Fruit fly (Drosophila melanogaster) whole organism, pupa: Measurements from ENCODE around the gene ND-24.

Experiments
- CG10348 ChIP-seq: fragments of 200-800 bp; sonication (Bioruptor generic); IDR thresholded peaks from 2 replicates; pipeline ENCODE4 v1.3.6; 2022; ENCODE audit warnings: missing biosample characterization, missing genetic modification characterization
- CG12605 ChIP-seq: fragments of 200-800 bp; sonication (Bioruptor generic); IDR thresholded peaks from 2 replicates; pipeline ENCODE4 v1.3.6; 2022; ENCODE audit warnings: missing biosample characterization, missing genetic modification characterization
- CG13204 ChIP-seq: fragments of 200-800 bp; sonication (Bioruptor generic); optimal IDR thresholded peaks from 2 replicates; lab custom pipeline; 2018; ENCODE audit warnings: missing biosample characterization, mild to moderate bottlenecking, missing genetic modification characterization, moderate library complexity
- CG14655 ChIP-seq: fragments of 200-800 bp; sonication (Bioruptor generic); optimal IDR thresholded peaks from 3 replicates; lab custom pipeline; 2017; ENCODE audit warnings: mild to moderate bottlenecking, missing biosample characterization, missing genetic modification reagents, missing genetic modification characterization
- CG15710 ChIP-seq: fragments of 200-800 bp; sonication (Bioruptor generic); optimal IDR thresholded peaks from 2 replicates; lab custom pipeline; 2018; ENCODE audit warnings: missing biosample characterization, mild to moderate bottlenecking, missing genetic modification characterization, moderate library complexity
- CG17806 ChIP-seq: fragments of 200-800 bp; sonication (Bioruptor generic); optimal IDR thresholded peaks from 2 replicates; lab custom pipeline; 2018; ENCODE audit warnings: missing biosample characterization, mild to moderate bottlenecking, missing genetic modification characterization, moderate library complexity
- CG32121 ChIP-seq: fragments of 200-800 bp; sonication (Bioruptor generic); IDR thresholded peaks from 2 replicates; pipeline ENCODE4 v1.3.6; 2022; ENCODE audit warnings: missing biosample characterization, missing genetic modification characterization
- CG34367 ChIP-seq: fragments of 200-800 bp; sonication (Bioruptor generic); optimal IDR thresholded peaks from 2 replicates; lab custom pipeline; 2018; ENCODE audit warnings: missing biosample characterization, mild to moderate bottlenecking, missing genetic modification characterization
- CG4496 ChIP-seq: fragments of 200-800 bp; sonication (Bioruptor generic); IDR thresholded peaks from 3 replicates; pipeline ENCODE4 v1.3.6; 2022; ENCODE audit warnings: missing biosample characterization, missing genetic modification characterization
- CG8159 ChIP-seq: fragments of 200-800 bp; sonication (Bioruptor generic); optimal IDR thresholded peaks from 3 replicates; lab custom pipeline; 2018; ENCODE audit warnings: missing biosample characterization, mild to moderate bottlenecking, missing genetic modification characterization, moderate library complexity
- CG8301 ChIP-seq: fragments of 200-800 bp; sonication (Bioruptor generic); optimal IDR thresholded peaks from 2 replicates; lab custom pipeline; 2018; ENCODE audit warnings: missing biosample characterization, mild to moderate bottlenecking, missing genetic modification characterization
- CG9948 ChIP-seq: fragments of 200-800 bp; sonication (Bioruptor generic); optimal IDR thresholded peaks from 2 replicates; lab custom pipeline; 2018; ENCODE audit warnings: missing biosample characterization, mild to moderate bottlenecking, missing genetic modification characterization, moderate library complexity
- D1 ChIP-seq: fragments of 200-800 bp; sonication (Bioruptor generic); optimal IDR thresholded peaks from 2 replicates; lab custom pipeline; 2018; ENCODE audit warnings: missing biosample characterization, mild to moderate bottlenecking, missing genetic modification characterization, moderate library complexity
- EcR ChIP-seq: fragments of 200-800 bp; sonication (Bioruptor generic); optimal IDR thresholded peaks from 3 replicates; lab custom pipeline; 2019; ENCODE audit warnings: missing biosample characterization, missing genetic modification characterization, mild to moderate bottlenecking, moderate library complexity, missing genetic modification reagents
- Ets98B ChIP-seq: fragments of 200-800 bp; sonication (Bioruptor generic); IDR thresholded peaks from 2 replicates; pipeline ENCODE4 v1.3.6; 2022; ENCODE audit warnings: missing biosample characterization, missing genetic modification characterization
- Pif1A ChIP-seq: fragments of 200-800 bp; sonication (Bioruptor generic); optimal IDR thresholded peaks from 3 replicates; lab custom pipeline; 2016; ENCODE audit warnings: missing biosample characterization, missing genetic modification characterization
- Pif1B ChIP-seq: fragments of 200-800 bp; sonication (Bioruptor generic); optimal IDR thresholded peaks from 3 replicates; lab custom pipeline; 2016; ENCODE audit warnings: missing biosample characterization, missing genetic modification characterization
- Snoo ChIP-seq: fragments of 200-800 bp; sonication (Bioruptor generic); optimal IDR thresholded peaks from 3 replicates; lab custom pipeline; 2017; ENCODE audit warnings: missing biosample characterization, mild to moderate bottlenecking, missing genetic modification characterization, inconsistent platforms
- fd96Ca ChIP-seq: fragments of 200-800 bp; sonication (Bioruptor generic); IDR thresholded peaks from 3 replicates; pipeline ENCODE4 v1.3.6; 2022; ENCODE audit warnings: missing biosample characterization, missing genetic modification characterization
- gl ChIP-seq: fragments of 200-800 bp; sonication (Bioruptor generic); optimal IDR thresholded peaks from 2 replicates; lab custom pipeline; 2018; ENCODE audit warnings: missing biosample characterization, mild to moderate bottlenecking, missing genetic modification characterization
- rn ChIP-seq: fragments of 200-800 bp; sonication (Bioruptor generic); IDR thresholded peaks from 2 replicates; pipeline ENCODE4 v1.3.6; 2022; ENCODE audit warnings: missing biosample characterization, missing genetic modification characterization

Gene ND-24

DNA sequence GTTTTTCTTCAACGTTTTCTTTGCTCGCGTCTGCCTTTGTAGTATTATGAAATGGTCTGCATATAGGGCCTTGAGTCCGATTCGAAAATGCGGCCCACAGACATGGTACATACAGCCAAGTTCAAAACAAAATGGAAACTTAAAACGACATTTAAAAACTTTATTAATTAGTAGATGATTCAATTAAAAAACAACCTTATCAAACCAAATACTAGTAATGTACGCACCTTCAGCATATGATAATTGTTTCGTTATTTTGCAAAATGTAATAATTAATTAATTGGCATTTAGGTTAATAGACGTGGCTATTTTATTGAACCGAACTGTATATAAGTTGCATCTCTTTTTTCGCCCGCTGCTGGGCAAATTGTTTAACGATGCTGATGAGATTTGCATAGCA, 37.1 kb upstream of the ND-24 start:
- no peak for TF ChIP-seq rn
- no peak for TF ChIP-seq Pif1A (GFP tag; lab: Kevin White, UChicago)
- TF ChIP-seq CG15710 (tag; lab: Kevin White, UChicago) = peak; percentile 19
- peak; percentile 15 for TF ChIP-seq CG34367 (tag; lab: Kevin White, UChicago)
- no peak for TF ChIP-seq CG4496 (GFP tag; lab: Robert Waterston, UW)
- TF ChIP-seq Snoo (tag; lab: Kevin White, UChicago) = no peak
- TF ChIP-seq CG9948 (tag; lab: Kevin White, UChicago) = peak; percentile 23
- no peak for TF ChIP-seq CG8301 (tag; lab: Kevin White, UChicago)
- TF ChIP-seq Ets98B (GFP tag; lab: Robert Waterston, UW) = no peak
- TF ChIP-seq fd96Ca (GFP tag; lab: Robert Waterston, UW) = no peak
- no peak for TF ChIP-seq gl (tag; lab: Kevin White, UChicago)
- no peak for TF ChIP-seq EcR (GFP tag; lab: Kevin White, UChicago)
- TF ChIP-seq CG14655 (GFP tag; lab: Kevin White, UChicago) = peak; percentile 10
- TF ChIP-seq CG12605 = no peak
- TF ChIP-seq CG10348 (GFP tag; lab: Robert Waterston, UW) = no peak
- peak; percentile 42 for TF ChIP-seq CG8159
- no peak for TF ChIP-seq CG13204 (GFP tag; lab: Kevin White, UChicago)
- 0 out of 2 replicates have a peak, but pooled peaks have one; percentile 19 for TF ChIP-seq CG32121
- TF ChIP-seq CG17806 = no peak
- TF ChIP-seq D1 (tag; lab: Kevin White, UChicago) = no peak
- no peak for TF ChIP-seq Pif1B (GFP tag; lab: Kevin White, UChicago)
- TF ChIP-seq, all 21 proteins: peak for 6

DNA sequence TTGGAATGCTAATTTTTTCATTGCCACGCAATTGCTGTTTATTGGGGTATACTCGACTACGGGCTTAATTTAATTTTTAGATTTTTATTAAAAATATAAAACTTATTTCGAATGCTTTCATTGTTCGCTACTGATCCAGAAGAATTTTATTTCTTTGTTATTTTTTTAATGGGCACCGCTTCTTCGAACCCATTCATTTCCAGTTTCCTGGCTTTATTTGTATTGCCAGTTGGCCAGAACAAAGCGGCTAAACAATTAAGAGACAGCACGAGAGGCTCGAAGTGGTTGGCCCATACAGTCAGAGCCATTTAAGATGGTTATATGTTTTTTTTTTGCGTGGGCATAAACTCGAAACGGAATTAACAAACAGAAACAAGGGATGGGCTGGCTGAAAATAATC, 36.1 kb upstream of the ND-24 start:
- TF ChIP-seq rn = peak; percentile 60; the same call in 1 of the 2 replicates
- peak; percentile 27 for TF ChIP-seq D1 (tag; lab: Kevin White, UChicago)
- peak; percentile 36 for TF ChIP-seq CG8301 (tag; lab: Kevin White, UChicago)
- no peak for TF ChIP-seq CG14655 (GFP tag; lab: Kevin White, UChicago)
- peak; percentile 77 for TF ChIP-seq Pif1B (GFP tag; lab: Kevin White, UChicago)
- no peak; the same call in 1 of the 2 replicates for TF ChIP-seq CG12605
- peak; percentile 43 for TF ChIP-seq CG34367 (tag; lab: Kevin White, UChicago)
- TF ChIP-seq CG32121 = peak; percentile 74
- peak; percentile 77 for TF ChIP-seq Snoo (tag; lab: Kevin White, UChicago)
- TF ChIP-seq CG17806 = peak; percentile 69
- TF ChIP-seq CG13204 (GFP tag; lab: Kevin White, UChicago) = no peak
- TF ChIP-seq Pif1A (GFP tag; lab: Kevin White, UChicago) = peak; percentile 80
- peak; percentile 70 for TF ChIP-seq CG8159
- TF ChIP-seq CG9948 (tag; lab: Kevin White, UChicago) = peak; percentile 61
- peak; percentile 79 for TF ChIP-seq Ets98B (GFP tag; lab: Robert Waterston, UW)
- no peak for TF ChIP-seq CG10348 (GFP tag; lab: Robert Waterston, UW)
- TF ChIP-seq EcR (GFP tag; lab: Kevin White, UChicago) = no peak
- peak; percentile 69; the same call in 2 of the 3 replicates for TF ChIP-seq CG4496 (GFP tag; lab: Robert Waterston, UW)
- TF ChIP-seq CG15710 (tag; lab: Kevin White, UChicago) = peak; percentile 69
- peak; percentile 22 for TF ChIP-seq gl (tag; lab: Kevin White, UChicago)
- peak; percentile 76; the same call in 1 of the 3 replicates for TF ChIP-seq fd96Ca (GFP tag; lab: Robert Waterston, UW)

DNA sequence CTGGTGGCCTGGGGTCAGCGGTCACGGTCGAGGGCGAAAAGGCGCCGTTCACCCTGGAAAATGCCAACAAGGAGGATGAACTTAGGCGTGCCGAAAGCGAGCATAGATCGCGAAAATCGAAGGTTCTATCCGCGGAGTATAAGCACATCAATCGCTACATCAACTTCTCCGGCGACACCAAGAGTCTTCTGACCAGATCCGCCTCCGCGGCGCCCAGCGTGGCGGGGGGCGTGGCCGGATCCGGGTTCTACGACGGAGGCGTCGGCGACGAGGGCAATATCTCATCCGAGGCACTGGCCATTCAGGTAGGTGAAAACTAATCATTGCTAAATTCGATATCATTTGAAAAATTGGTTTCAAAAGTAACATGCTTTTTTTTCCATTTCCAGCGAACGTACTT, 34.3 kb upstream of the ND-24 start:
- TF ChIP-seq CG34367 (tag; lab: Kevin White, UChicago) (no peak), CG9948 (tag; lab: Kevin White, UChicago) (no peak), Ets98B (GFP tag; lab: Robert Waterston, UW) (no peak), CG8301 (tag; lab: Kevin White, UChicago) (no peak), Pif1A (GFP tag; lab: Kevin White, UChicago) (no peak), Snoo (tag; lab: Kevin White, UChicago) (no peak), D1 (tag; lab: Kevin White, UChicago) (no peak)

DNA sequence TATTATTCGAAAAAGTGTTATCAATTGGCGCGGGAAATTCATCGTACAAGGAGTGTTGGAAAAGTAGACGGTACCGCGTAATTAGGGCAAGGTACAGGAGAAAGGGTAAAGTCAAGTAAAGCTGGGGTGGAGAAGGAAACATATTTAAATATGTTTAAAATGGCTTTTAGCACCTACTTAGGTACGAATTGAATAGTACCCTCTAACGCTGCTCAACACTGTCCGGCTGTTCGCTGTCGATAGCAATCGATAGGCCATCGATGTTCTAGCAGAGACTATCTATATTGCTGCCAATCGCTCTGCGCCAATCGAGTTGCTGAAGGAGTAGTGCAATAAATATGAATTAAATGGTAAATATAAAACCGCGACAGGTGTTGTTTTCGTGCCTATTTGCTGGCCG, 32.6 kb upstream of the ND-24 start, which contains the start of gene X11L:
X11L (plus strand) TSS at position 279 of the 400 bp plus-strand sequence.
- TF ChIP-seq CG14655 (GFP tag; lab: Kevin White, UChicago) (no peak), CG34367 (tag; lab: Kevin White, UChicago) (peak; percentile 24), CG8159 (peak; percentile 38), CG8301 (tag; lab: Kevin White, UChicago) (peak; percentile 33), fd96Ca (GFP tag; lab: Robert Waterston, UW) (peak; percentile 75), CG9948 (tag; lab: Kevin White, UChicago) (peak; percentile 14), CG32121 (peak; percentile 72), CG13204 (GFP tag; lab: Kevin White, UChicago) (no peak), CG12605 (no peak), gl (tag; lab: Kevin White, UChicago) (no peak), Pif1B (GFP tag; lab: Kevin White, UChicago) (peak; percentile 30), rn (peak; percentile 26; the same call in 1 of the 2 replicates), Ets98B (GFP tag; lab: Robert Waterston, UW) (peak; percentile 68), CG15710 (tag; lab: Kevin White, UChicago) (peak; percentile 20), CG17806 (peak; percentile 3), CG10348 (GFP tag; lab: Robert Waterston, UW) (no peak), EcR (GFP tag; lab: Kevin White, UChicago) (no peak), D1 (tag; lab: Kevin White, UChicago) (no peak), Pif1A (GFP tag; lab: Kevin White, UChicago) (peak; percentile 56), Snoo (tag; lab: Kevin White, UChicago) (peak; percentile 25), CG4496 (GFP tag; lab: Robert Waterston, UW) (peak; percentile 74; the same call in 2 of the 3 replicates)
- TF ChIP-seq, all 21 proteins: peak for 14

DNA sequence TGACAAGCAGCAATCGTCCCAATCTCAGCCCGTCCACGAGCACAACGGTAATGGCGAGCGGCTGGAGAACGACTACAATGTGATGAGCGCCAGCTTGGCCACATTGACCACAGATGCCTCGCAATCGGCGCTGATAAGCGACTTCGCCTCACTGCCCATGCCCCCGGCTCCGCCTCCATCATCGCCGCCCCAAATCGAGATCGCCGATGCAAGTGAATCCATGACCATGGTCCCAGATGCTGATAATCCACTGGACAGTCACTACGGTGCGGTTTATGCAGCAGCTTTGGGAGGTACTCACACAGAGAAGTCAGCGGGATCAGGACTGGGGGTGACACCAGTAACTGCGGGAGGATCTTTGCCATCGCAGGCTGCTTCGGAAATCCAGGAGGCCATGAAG, 29.4 kb upstream of the ND-24 start:
- TF ChIP-seq CG8301 (tag; lab: Kevin White, UChicago) = no peak
- no peak for TF ChIP-seq CG17806
- TF ChIP-seq rn = no peak
- TF ChIP-seq Snoo (tag; lab: Kevin White, UChicago) = no peak
- TF ChIP-seq CG10348 (GFP tag; lab: Robert Waterston, UW) = no peak
- no peak for TF ChIP-seq CG9948 (tag; lab: Kevin White, UChicago)
- TF ChIP-seq CG34367 (tag; lab: Kevin White, UChicago) = no peak
- no peak for TF ChIP-seq CG15710 (tag; lab: Kevin White, UChicago)
- no peak for TF ChIP-seq CG4496 (GFP tag; lab: Robert Waterston, UW)
- no peak for TF ChIP-seq Ets98B (GFP tag; lab: Robert Waterston, UW)
- TF ChIP-seq CG12605 = no peak
- no peak for TF ChIP-seq fd96Ca (GFP tag; lab: Robert Waterston, UW)
- TF ChIP-seq CG14655 (GFP tag; lab: Kevin White, UChicago) = no peak
- TF ChIP-seq gl (tag; lab: Kevin White, UChicago) = no peak
- no peak for TF ChIP-seq EcR (GFP tag; lab: Kevin White, UChicago)
